Worm (Caenorhabditis elegans) whole organism, midembryonic: Measurements from ENCODE around the gene fbxa-48.

ENCODE experiments used
- cog-1 ChIP-seq: sonication (generic microtip); optimal IDR thresholded peaks from 2 replicates; lab custom pipeline; 2016; ENCODE audit warnings: missing genetic modification characterization, missing compliant biosample characterization
- flt-1 ChIP-seq: fragments of 200-800 bp; sonication (Bioruptor generic); IDR thresholded peaks from 2 replicates; pipeline ENCODE4 v1.3.6; 2022; ENCODE audit warnings: missing genetic modification characterization, missing compliant biosample characterization
- klf-2 ChIP-seq: fragments of 200-800 bp; sonication (Bioruptor generic); conservative IDR thresholded peaks from 2 replicates; pipeline ENCODE4 v1.3.6; 2022; ENCODE audit warnings: missing genetic modification reagents, missing genetic modification characterization, missing compliant biosample characterization
- ref-1 ChIP-seq: fragments of 200-800 bp; sonication (Bioruptor generic); conservative IDR thresholded peaks from 2 replicates; pipeline ENCODE4 v1.3.6; 2022; ENCODE audit warnings: missing genetic modification reagents, missing genetic modification characterization, missing compliant biosample characterization
- ztf-23 ChIP-seq: fragments of 200-800 bp; sonication (Bioruptor generic); IDR thresholded peaks from 2 replicates; pipeline ENCODE4 v1.3.6; 2022; ENCODE audit warnings: missing genetic modification reagents, missing genetic modification characterization, missing compliant biosample characterization
- ztf-29 ChIP-seq: fragments of 200-800 bp; sonication (Bioruptor generic); IDR thresholded peaks from 2 replicates; pipeline ENCODE4 v1.3.6; 2022; ENCODE audit warnings: missing genetic modification reagents, missing genetic modification characterization, missing compliant biosample characterization

- TF ChIP-seq klf-2 (GFP tag; lab: Robert Waterston, UW) (no peak), flt-1 (GFP tag; lab: Robert Waterston, UW) (no peak), cog-1 (tag; lab: Kevin White, UChicago) (no peak), ref-1 (GFP tag; lab: Robert Waterston, UW) (no peak), ztf-29 (GFP tag; lab: Robert Waterston, UW) (no peak), ztf-23 (GFP tag; lab: Robert Waterston, UW) (no peak)
These were observed 22.8 kb upstream of the fbxa-48 start for ce11 chrIII:2294736-2295135.
